Worm (Caenorhabditis elegans): ENCODE measurements around the gene srt-29.

- no peak for TF ChIP-seq hmbx-1 (tag; optimal IDR thresholded peaks at IDR 0.05)
- no peak for TF ChIP-seq ama-1 (optimal IDR thresholded peaks at IDR 0.05)
- TF ChIP-seq tbx-11 (GFP tag; IDR thresholded peaks at IDR 0.05): no peak
- no peak for TF ChIP-seq ets-7 (tag; optimal IDR thresholded peaks at IDR 0.05)
- TF ChIP-seq sea-1 (GFP tag; conservative IDR thresholded peaks at IDR 0.05): no peak
- TF ChIP-seq ceh-36 (tag; optimal IDR thresholded peaks at IDR 0.05): no peak
Observed at ce11 chrV:2675692-2676091, 43.2 kb downstream of the srt-29 start.

Data from whole organism, early embryonic.